Fruit fly (Drosophila melanogaster) whole organism, prepupa: Measurements from ENCODE around the gene Tango6.
A peak's percentile ranks its signal among the peaks of the same experiment; 100 is the strongest.

Source experiments
- Blimp-1 ChIP-seq: fragments of 200-800 bp; sonication (Bioruptor generic); optimal IDR thresholded peaks from 3 replicates; lab custom pipeline; 2017; ENCODE audit warnings: missing biosample characterization, missing genetic modification characterization, mild to moderate bottlenecking, moderate library complexity, missing genetic modification reagents
- CG11762 ChIP-seq: fragments of 200-800 bp; sonication (Bioruptor generic); optimal IDR thresholded peaks from 3 replicates; lab custom pipeline; 2016; ENCODE audit warnings: missing biosample characterization, missing genetic modification characterization; ENCODE audit not compliant: insufficient read depth
- CG11902 ChIP-seq: fragments of 200-800 bp; sonication (Bioruptor generic); optimal IDR thresholded peaks from 3 replicates; lab custom pipeline; 2016; ENCODE audit warnings: missing biosample characterization, missing genetic modification characterization
- CG15336 ChIP-seq: fragments of 200-800 bp; sonication (Bioruptor generic); IDR thresholded peaks from 2 replicates; pipeline ENCODE4 v1.3.6; 2022; ENCODE audit warnings: missing biosample characterization, missing genetic modification characterization
- CG16779 ChIP-seq: fragments of 200-800 bp; sonication (Bioruptor generic); optimal IDR thresholded peaks from 3 replicates; lab custom pipeline; 2017; ENCODE audit warnings: missing biosample characterization, mild to moderate bottlenecking, missing genetic modification characterization
- CG3032 ChIP-seq: fragments of 200-800 bp; optimal IDR thresholded peaks from 2 replicates; lab custom pipeline; 2019; ENCODE audit warnings: missing biosample characterization, mild to moderate bottlenecking, missing genetic modification characterization, moderate library complexity
- CG31627 ChIP-seq: fragments of 200-800 bp; sonication (Bioruptor generic); optimal IDR thresholded peaks from 3 replicates; lab custom pipeline; 2016; ENCODE audit warnings: missing biosample characterization, missing genetic modification characterization
- CG34406 ChIP-seq: fragments of 200-800 bp; sonication (Bioruptor generic); optimal IDR thresholded peaks from 3 replicates; lab custom pipeline; 2016; ENCODE audit warnings: missing biosample characterization, missing genetic modification characterization
- CG3919 ChIP-seq: fragments of 200-800 bp; sonication (Bioruptor generic); optimal IDR thresholded peaks from 3 replicates; lab custom pipeline; 2016; ENCODE audit warnings: missing biosample characterization, missing genetic modification characterization
- CG4318 ChIP-seq: fragments of 200-800 bp; sonication (Bioruptor generic); optimal IDR thresholded peaks from 3 replicates; lab custom pipeline; 2017; ENCODE audit warnings: missing biosample characterization, mild to moderate bottlenecking, missing genetic modification characterization
- CG6163 ChIP-seq: fragments of 200-800 bp; sonication (Bioruptor generic); IDR thresholded peaks from 3 replicates; pipeline ENCODE4 v1.3.6; 2022; ENCODE audit warnings: missing biosample characterization, missing genetic modification characterization
- CG6792 ChIP-seq: fragments of 200-800 bp; sonication (Bioruptor generic); optimal IDR thresholded peaks from 3 replicates; lab custom pipeline; 2016; ENCODE audit warnings: missing biosample characterization, missing genetic modification characterization
- CG7368 ChIP-seq: fragments of 200-800 bp; sonication (Bioruptor generic); optimal IDR thresholded peaks from 3 replicates; lab custom pipeline; 2016; ENCODE audit warnings: missing biosample characterization, missing genetic modification characterization
- CG8119 ChIP-seq: fragments of 200-800 bp; sonication (Bioruptor generic); IDR thresholded peaks from 3 replicates; pipeline ENCODE4 v1.3.6; 2022; ENCODE audit warnings: missing biosample characterization, missing genetic modification characterization
- CG8319 ChIP-seq: fragments of 200-800 bp; sonication (Bioruptor generic); optimal IDR thresholded peaks from 3 replicates; lab custom pipeline; 2016; ENCODE audit warnings: missing biosample characterization, missing genetic modification characterization
- CG9139 ChIP-seq: fragments of 200-800 bp; sonication (Bioruptor generic); optimal IDR thresholded peaks from 3 replicates; lab custom pipeline; 2017; ENCODE audit warnings: missing biosample characterization, mild to moderate bottlenecking, missing genetic modification characterization
- Eip78C ChIP-seq: fragments of 200-800 bp; sonication (Bioruptor generic); peaks from one replicate; lab custom pipeline; 2016; ENCODE audit warnings: missing biosample characterization, missing genetic modification characterization
- Eip93F ChIP-seq: fragments of 200-800 bp; sonication (Bioruptor generic); optimal IDR thresholded peaks from 2 replicates; lab custom pipeline; 2016; ENCODE audit warnings: missing biosample characterization, mild to moderate bottlenecking, missing genetic modification characterization
- Ets21C ChIP-seq: fragments of 200-800 bp; sonication (Bioruptor generic); optimal IDR thresholded peaks from 3 replicates; lab custom pipeline; 2016; ENCODE audit warnings: missing biosample characterization, missing genetic modification characterization
- Ets96B ChIP-seq: fragments of 200-800 bp; optimal IDR thresholded peaks from 2 replicates; lab custom pipeline; 2019; ENCODE audit warnings: missing biosample characterization, mild to moderate bottlenecking, missing genetic modification characterization, moderate library complexity
- Hr39 ChIP-seq: fragments of 200-800 bp; sonication (Bioruptor generic); optimal IDR thresholded peaks from 2 replicates; lab custom pipeline; 2016; ENCODE audit warnings: missing biosample characterization, missing genetic modification characterization
- Hr4 ChIP-seq: fragments of 200-800 bp; sonication (Bioruptor generic); optimal IDR thresholded peaks from 3 replicates; lab custom pipeline; 2016; ENCODE audit warnings: missing biosample characterization, missing genetic modification characterization
- Met ChIP-seq: fragments of 200-800 bp; sonication (Bioruptor generic); optimal IDR thresholded peaks from 3 replicates; lab custom pipeline; 2016; ENCODE audit warnings: missing biosample characterization, missing genetic modification characterization
- OdsH ChIP-seq: fragments of 200-800 bp; sonication (Bioruptor generic); optimal IDR thresholded peaks from 3 replicates; lab custom pipeline; 2016; ENCODE audit warnings: missing biosample characterization, missing genetic modification characterization
- Smox ChIP-seq: fragments of 200-800 bp; sonication (Bioruptor generic); optimal IDR thresholded peaks from 3 replicates; lab custom pipeline; 2016; ENCODE audit warnings: missing biosample characterization, missing genetic modification characterization
- Sox102F ChIP-seq: fragments of 200-800 bp; sonication (Bioruptor generic); optimal IDR thresholded peaks from 2 replicates; lab custom pipeline; 2016; ENCODE audit warnings: missing biosample characterization, mild to moderate bottlenecking, missing genetic modification characterization
- Sox14 ChIP-seq: fragments of 200-800 bp; sonication (Bioruptor generic); optimal IDR thresholded peaks from 3 replicates; lab custom pipeline; 2016; ENCODE audit warnings: missing biosample characterization, missing genetic modification characterization
- Sox15 ChIP-seq: fragments of 200-800 bp; sonication (Bioruptor generic); optimal IDR thresholded peaks from 3 replicates; lab custom pipeline; 2016; ENCODE audit warnings: missing biosample characterization, missing genetic modification characterization
- acj6 ChIP-seq: fragments of 200-800 bp; sonication (Bioruptor generic); optimal IDR thresholded peaks from 3 replicates; lab custom pipeline; 2016; ENCODE audit warnings: missing biosample characterization, missing genetic modification characterization
- cyc ChIP-seq: fragments of 200-800 bp; sonication (Bioruptor generic); optimal IDR thresholded peaks from 3 replicates; lab custom pipeline; 2016; ENCODE audit warnings: missing biosample characterization, missing genetic modification characterization
- dsx ChIP-seq: fragments of 200-800 bp; optimal IDR thresholded peaks from 3 replicates; lab custom pipeline; 2019; ENCODE audit warnings: missing biosample characterization, mild to moderate bottlenecking, missing genetic modification characterization, moderate library complexity; ENCODE audit not compliant: poor library complexity, severe bottlenecking
- eg ChIP-seq: fragments of 200-800 bp; sonication (Bioruptor generic); IDR thresholded peaks from 3 replicates; pipeline ENCODE4 v1.3.6; 2022; ENCODE audit warnings: missing biosample characterization, missing genetic modification characterization
- esn ChIP-seq: fragments of 200-800 bp; sonication (Bioruptor generic); optimal IDR thresholded peaks from 2 replicates; lab custom pipeline; 2016; ENCODE audit warnings: missing biosample characterization, mild to moderate bottlenecking, missing genetic modification characterization, moderate library complexity
- fd59A ChIP-seq: fragments of 200-800 bp; sonication (Bioruptor generic); optimal IDR thresholded peaks from 2 replicates; lab custom pipeline; 2017; ENCODE audit warnings: missing biosample characterization, mild to moderate bottlenecking, missing genetic modification characterization, missing genetic modification reagents
- fd85E ChIP-seq: fragments of 200-800 bp; sonication (Bioruptor generic); optimal IDR thresholded peaks from 3 replicates; lab custom pipeline; 2016; ENCODE audit warnings: missing biosample characterization, missing genetic modification characterization
- lz ChIP-seq: fragments of 200-800 bp; sonication (Bioruptor generic); optimal IDR thresholded peaks from 3 replicates; lab custom pipeline; 2016; ENCODE audit warnings: missing biosample characterization, missing genetic modification characterization
- net ChIP-seq: fragments of 200-800 bp; sonication (Bioruptor generic); optimal IDR thresholded peaks from 3 replicates; lab custom pipeline; 2016; ENCODE audit warnings: missing biosample characterization, missing genetic modification characterization
- pdm3 ChIP-seq: fragments of 200-800 bp; sonication (Bioruptor generic); optimal IDR thresholded peaks from 3 replicates; lab custom pipeline; 2016; ENCODE audit warnings: missing biosample characterization, missing genetic modification characterization
- spab ChIP-seq: fragments of 200-800 bp; sonication (Bioruptor generic); optimal IDR thresholded peaks from 2 replicates; lab custom pipeline; 2017; ENCODE audit warnings: missing biosample characterization, mild to moderate bottlenecking, missing genetic modification characterization, missing genetic modification reagents
- svp ChIP-seq: fragments of 200-800 bp; sonication (Bioruptor generic); peaks from one replicate; lab custom pipeline; 2016; ENCODE audit warnings: missing biosample characterization, missing genetic modification characterization
- topi ChIP-seq: fragments of 200-800 bp; sonication (Bioruptor generic); optimal IDR thresholded peaks from 3 replicates; lab custom pipeline; 2016; ENCODE audit warnings: missing biosample characterization, missing genetic modification characterization
- vri ChIP-seq: fragments of 200-800 bp; sonication (Bioruptor generic); optimal IDR thresholded peaks from 3 replicates; lab custom pipeline; 2016; ENCODE audit warnings: missing biosample characterization, mild to moderate bottlenecking, missing genetic modification characterization

Gene Tango6

dm6 chr2L:18968370-18969105 lies at the start of gene Tango6, which contains the start of gene Nak (continued):
- TF ChIP-seq CG11762 (GFP tag; lab: Kevin White, UChicago) (no peak), CG8319 (GFP tag; lab: Kevin White, UChicago) (no peak), CG34406 (GFP tag; lab: Kevin White, UChicago) (no peak), CG11902 (GFP tag; lab: Kevin White, UChicago) (no peak), Sox102F (GFP tag; lab: Kevin White, UChicago) (no peak), fd85E (GFP tag; lab: Kevin White, UChicago) (no peak), Hr4 (GFP tag; lab: Kevin White, UChicago) (peak; percentile 31), spab (GFP tag; lab: Kevin White, UChicago) (no peak), fd59A (GFP tag; lab: Kevin White, UChicago) (no peak)

dm6 chr2L:18919474-18919873 lies 49.4 kb upstream of the Tango6 start:
- TF ChIP-seq CG7368 (no peak), esn (GFP tag; lab: Kevin White, UChicago) (no peak), topi (GFP tag; lab: Kevin White, UChicago) (no peak), dsx (GFP tag; lab: Kevin White, UChicago) (no peak), Blimp-1 (GFP tag; lab: Kevin White, UChicago) (no peak), CG9139 (GFP tag; lab: Kevin White, UChicago) (no peak), eg (no peak), Sox15 (GFP tag; lab: Kevin White, UChicago) (no peak), Met (GFP tag; lab: Kevin White, UChicago) (no peak), CG6163 (no peak), CG15336 (GFP tag; lab: Robert Waterston, UW) (no peak), svp (GFP tag; lab: Kevin White, UChicago) (no peak), CG8119 (no peak), Eip93F (no peak), OdsH (GFP tag; lab: Kevin White, UChicago) (no peak), cyc (GFP tag; lab: Kevin White, UChicago) (no peak), CG16779 (tag; lab: Kevin White, UChicago) (no peak)

DNA sequence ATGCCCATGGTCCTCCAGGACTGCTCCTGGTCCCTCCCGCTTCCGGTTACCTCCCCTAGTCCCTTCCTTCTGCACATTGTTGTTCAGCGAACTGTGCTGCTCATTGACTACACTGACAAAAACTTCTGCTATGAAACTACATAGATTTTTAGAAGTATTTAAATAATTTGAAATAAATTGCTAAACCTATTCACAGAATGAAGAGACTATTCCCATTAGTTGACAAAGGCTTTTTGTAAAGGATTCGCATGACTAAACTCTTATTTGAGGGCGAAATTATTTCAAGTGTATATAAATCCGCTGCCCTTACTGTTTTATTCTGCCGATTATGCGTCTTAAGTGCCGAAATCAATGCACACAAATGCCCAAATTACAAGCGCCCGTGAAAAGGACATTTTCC lies 47.6 kb upstream of the Tango6 start:
- peak; percentile 34 for TF ChIP-seq Sox102F (GFP tag; lab: Kevin White, UChicago)
- peak; percentile 41 for TF ChIP-seq CG31627 (GFP tag; lab: Kevin White, UChicago)
- peak; percentile 18 for TF ChIP-seq CG3919 (GFP tag; lab: Kevin White, UChicago)
- TF ChIP-seq Hr4 (GFP tag; lab: Kevin White, UChicago) = no peak
- TF ChIP-seq net (GFP tag; lab: Kevin White, UChicago) = no peak
- TF ChIP-seq pdm3 (GFP tag; lab: Kevin White, UChicago) = no peak
- TF ChIP-seq Smox (GFP tag; lab: Kevin White, UChicago) = peak; percentile 46
- TF ChIP-seq Hr39 = peak; percentile 28
- TF ChIP-seq esn (GFP tag; lab: Kevin White, UChicago) = peak; percentile 33
- peak; percentile 33 for TF ChIP-seq cyc (GFP tag; lab: Kevin White, UChicago)
- TF ChIP-seq eg = no peak
- no peak for TF ChIP-seq Sox14 (GFP tag; lab: Kevin White, UChicago)
- TF ChIP-seq CG6163 = no peak
- TF ChIP-seq CG4318 (GFP tag; lab: Kevin White, UChicago) = no peak
- TF ChIP-seq Met (GFP tag; lab: Kevin White, UChicago) = peak; percentile 19
- TF ChIP-seq CG6792 (GFP tag; lab: Kevin White, UChicago) = no peak
- TF ChIP-seq Eip78C (GFP tag; lab: Kevin White, UChicago) = peak; percentile 71
- TF ChIP-seq vri = no peak
- peak; percentile 9 for TF ChIP-seq CG34406 (GFP tag; lab: Kevin White, UChicago)
- TF ChIP-seq Ets96B (tag; lab: Kevin White, UChicago) = peak; percentile 18
- TF ChIP-seq lz (GFP tag; lab: Kevin White, UChicago) = peak; percentile 40
- peak; percentile 15 for TF ChIP-seq topi (GFP tag; lab: Kevin White, UChicago)
- no peak for TF ChIP-seq acj6
- TF ChIP-seq CG15336 (GFP tag; lab: Robert Waterston, UW) = no peak
- peak; percentile 56 for TF ChIP-seq svp (GFP tag; lab: Kevin White, UChicago)
- TF ChIP-seq Ets21C (GFP tag; lab: Kevin White, UChicago) = peak; percentile 21
- TF ChIP-seq CG3032 (tag; lab: Kevin White, UChicago) = no peak
- TF ChIP-seq CG7368 = no peak
